Fruit fly (Drosophila melanogaster): Measurements from ENCODE around the gene CG43392.
A peak's percentile ranks its signal among the peaks of the same experiment; 100 is the strongest.

CG43392 gene

dm6 chr3L:21979789-21980188 lies 49.8 kb downstream of the CG43392 start:
- TF ChIP-seq ci (GFP tag; IDR thresholded peaks at IDR 0.05) (no peak), crol (GFP tag; IDR thresholded peaks at IDR 0.05) (peak; percentile 48)

Data from whole organism, embryonic.